Fruit fly (Drosophila melanogaster) whole organism, embryonic: ENCODE results near the gene Uba5.

Source experiments
- Antp ChIP-seq: fragments of 200-800 bp; sonication (Bioruptor generic); optimal IDR thresholded peaks from 3 replicates; lab custom pipeline; 2016; ENCODE audit warnings: missing biosample characterization, missing genetic modification characterization
- CG1024 ChIP-seq: fragments of 200-800 bp; sonication (Bioruptor generic); IDR thresholded peaks from 2 replicates; pipeline ENCODE4 v1.3.6; 2022; ENCODE audit warnings: missing biosample characterization, missing genetic modification characterization
- CG10654 ChIP-seq: fragments of 200-800 bp; sonication (Bioruptor generic); optimal IDR thresholded peaks from 2 replicates; lab custom pipeline; 2016; ENCODE audit warnings: missing biosample characterization, missing genetic modification characterization
- CG11456 ChIP-seq: fragments of 200-800 bp; sonication (Bioruptor generic); IDR thresholded peaks from 3 replicates; pipeline ENCODE4 v1.3.6; 2022; ENCODE audit warnings: missing biosample characterization, missing genetic modification characterization
- CG12744 ChIP-seq: fragments of 200-800 bp; sonication (Bioruptor generic); optimal IDR thresholded peaks from 2 replicates; lab custom pipeline; 2016; ENCODE audit warnings: missing biosample characterization, missing genetic modification characterization
- CG12942 ChIP-seq: fragments of 200-800 bp; sonication (Bioruptor generic); optimal IDR thresholded peaks from 3 replicates; lab custom pipeline; 2016; ENCODE audit warnings: missing biosample characterization, missing genetic modification characterization
- CG15269 ChIP-seq: fragments of 200-800 bp; sonication (Bioruptor generic); optimal IDR thresholded peaks from 2 replicates; lab custom pipeline; 2018; ENCODE audit warnings: missing biosample characterization, mild to moderate bottlenecking, missing genetic modification characterization, moderate library complexity
- CG1602 ChIP-seq: fragments of 200-800 bp; sonication (Bioruptor generic); optimal IDR thresholded peaks from 3 replicates; lab custom pipeline; 2016; ENCODE audit warnings: missing biosample characterization, missing genetic modification characterization
- CG1647 ChIP-seq: fragments of 200-800 bp; sonication (Bioruptor generic); optimal IDR thresholded peaks from 3 replicates; lab custom pipeline; 2016; ENCODE audit warnings: missing biosample characterization, missing genetic modification characterization
- CG17359 ChIP-seq: fragments of 200-800 bp; sonication (Bioruptor generic); optimal IDR thresholded peaks from 3 replicates; lab custom pipeline; 2018; ENCODE audit warnings: missing biosample characterization, mild to moderate bottlenecking, missing genetic modification characterization, moderate library complexity
- CG3407 ChIP-seq: fragments of 200-800 bp; sonication (Bioruptor generic); optimal IDR thresholded peaks from 2 replicates; lab custom pipeline; 2018; ENCODE audit warnings: missing biosample characterization, mild to moderate bottlenecking, missing genetic modification characterization
- CG42726 ChIP-seq: fragments of 200-800 bp; sonication (Bioruptor generic); IDR thresholded peaks from 2 replicates; pipeline ENCODE4 v1.3.6; 2022; ENCODE audit warnings: missing biosample characterization, missing genetic modification characterization; ENCODE audit not compliant: partially characterized antibody
- CG4404 ChIP-seq: fragments of 200-800 bp; sonication (Bioruptor generic); IDR thresholded peaks from 2 replicates; pipeline ENCODE4 v1.3.6; 2022; ENCODE audit warnings: missing biosample characterization, missing genetic modification characterization
- CG7357 ChIP-seq: fragments of 200-800 bp; sonication (Bioruptor generic); IDR thresholded peaks from 3 replicates; pipeline ENCODE4 v1.3.6; 2022; ENCODE audit warnings: missing biosample characterization, missing genetic modification characterization
- CG8944 ChIP-seq: fragments of 200-800 bp; sonication (Bioruptor generic); optimal IDR thresholded peaks from 3 replicates; lab custom pipeline; 2016; ENCODE audit warnings: missing biosample characterization, missing genetic modification characterization
- CoRest ChIP-seq: fragments of 200-800 bp; sonication (Bioruptor generic); optimal IDR thresholded peaks from 3 replicates; lab custom pipeline; 2018; ENCODE audit warnings: missing biosample characterization, mild to moderate bottlenecking, missing genetic modification characterization, moderate library complexity
- Deaf1 ChIP-seq: fragments of 200-800 bp; optimal IDR thresholded peaks from 3 replicates; lab custom pipeline; 2019; ENCODE audit warnings: missing biosample characterization, mild to moderate bottlenecking, missing genetic modification characterization, moderate library complexity
- Dp ChIP-seq: fragments of 200-800 bp; sonication (Bioruptor generic); optimal IDR thresholded peaks from 2 replicates; lab custom pipeline; 2018; ENCODE audit warnings: missing biosample characterization, mild to moderate bottlenecking, missing genetic modification characterization, moderate library complexity
- HLH3B ChIP-seq: fragments of 200-800 bp; sonication (Bioruptor generic); IDR thresholded peaks from 2 replicates; pipeline ENCODE4 v1.3.6; 2022; ENCODE audit warnings: missing biosample characterization, missing genetic modification characterization
- Hr78 ChIP-seq, 2 experiments: fragments of 200-800 bp in 1 of 2; fragments of >200 bp in 1 of 2; sonication (Bioruptor generic) in 1 of 2; optimal IDR thresholded peaks; 2 replicates each; lab custom pipeline; 2017 to 2019; ENCODE audit warnings: missing biosample characterization in 2 of 2, missing genetic modification characterization in 2 of 2, mild to moderate bottlenecking in 1 of 2, moderate library complexity in 1 of 2
- Kr ChIP-seq: fragments of 200-800 bp; sonication (Bioruptor generic); optimal IDR thresholded peaks from 2 replicates; lab custom pipeline; 2017; ENCODE audit warnings: missing biosample characterization, mild to moderate bottlenecking, missing genetic modification characterization
- Lhr ChIP-seq: fragments of 200-800 bp; sonication (Bioruptor generic); optimal IDR thresholded peaks from 3 replicates; lab custom pipeline; 2017; ENCODE audit warnings: mild to moderate bottlenecking, missing biosample characterization, missing genetic modification reagents, missing genetic modification characterization
- MESR4 ChIP-seq: fragments of 200-800 bp; sonication (Bioruptor generic); optimal IDR thresholded peaks from 2 replicates; lab custom pipeline; 2018; ENCODE audit warnings: missing biosample characterization, mild to moderate bottlenecking, missing genetic modification characterization, moderate library complexity
- MTF-1 ChIP-seq: fragments of 200-800 bp; sonication (Bioruptor generic); optimal IDR thresholded peaks from 2 replicates; lab custom pipeline; 2018; ENCODE audit warnings: missing biosample characterization, mild to moderate bottlenecking, missing genetic modification characterization, borderline replicate concordance
- Med ChIP-seq: fragments of 200-800 bp; sonication (Bioruptor generic); peaks from one replicate; lab custom pipeline; 2016; ENCODE audit warnings: missing biosample characterization, missing genetic modification characterization, mild to moderate bottlenecking, inconsistent platforms, moderate library complexity
- Pdp1 ChIP-seq, 2 experiments: fragments of 200-800 bp; sonication (Bioruptor generic); optimal IDR thresholded peaks; 3 replicates each; lab custom pipeline; 2016; ENCODE audit warnings: missing biosample characterization in 2 of 2, missing genetic modification characterization in 2 of 2, mild to moderate bottlenecking in 1 of 2, moderate library complexity in 1 of 2
- Tbp ChIP-seq: fragments of >200 bp; optimal IDR thresholded peaks from 2 replicates; lab custom pipeline; 2018; ENCODE audit warnings: missing biosample characterization, missing genetic modification characterization
- Vsx1 ChIP-seq: fragments of 200-800 bp; sonication (Bioruptor generic); optimal IDR thresholded peaks from 2 replicates; lab custom pipeline; 2017; ENCODE audit warnings: missing biosample characterization, mild to moderate bottlenecking, missing genetic modification characterization, missing genetic modification reagents
- abd-A ChIP-seq: fragments of 200-800 bp; sonication (Bioruptor generic); optimal IDR thresholded peaks from 3 replicates; lab custom pipeline; 2019; ENCODE audit warnings: missing biosample characterization, mild to moderate bottlenecking, missing genetic modification characterization, moderate library complexity
- ash1 ChIP-seq: fragments of 200-800 bp; sonication (Bioruptor generic); optimal IDR thresholded peaks from 2 replicates; lab custom pipeline; 2018; ENCODE audit warnings: missing biosample characterization, mild to moderate bottlenecking, missing genetic modification characterization
- btn ChIP-seq: fragments of 200-800 bp; sonication (Bioruptor generic); optimal IDR thresholded peaks from 2 replicates; lab custom pipeline; 2016; ENCODE audit warnings: missing biosample characterization, missing genetic modification characterization
- cg ChIP-seq: fragments of 200-800 bp; sonication (Bioruptor generic); optimal IDR thresholded peaks from 3 replicates; lab custom pipeline; 2019; ENCODE audit warnings: missing biosample characterization, mild to moderate bottlenecking, missing genetic modification characterization, moderate library complexity
- chinmo ChIP-seq: fragments of 200-800 bp; sonication (Bioruptor generic); IDR thresholded peaks from 4 replicates; pipeline ENCODE4 v1.3.6; 2022; ENCODE audit warnings: missing biosample characterization, missing genetic modification characterization; ENCODE audit not compliant: partially characterized antibody
- crc ChIP-seq: fragments of 200-800 bp; sonication (Bioruptor generic); optimal IDR thresholded peaks from 2 replicates; lab custom pipeline; 2016; ENCODE audit warnings: missing biosample characterization, missing genetic modification characterization
- dmrt11E ChIP-seq: fragments of 200-800 bp; sonication (Bioruptor generic); optimal IDR thresholded peaks from 3 replicates; lab custom pipeline; 2018; ENCODE audit warnings: missing biosample characterization, mild to moderate bottlenecking, missing genetic modification characterization, moderate library complexity
- fd96Cb ChIP-seq: fragments of 200-800 bp; sonication (Bioruptor generic); optimal IDR thresholded peaks from 2 replicates; lab custom pipeline; 2018; ENCODE audit warnings: missing biosample characterization, mild to moderate bottlenecking, missing genetic modification characterization, moderate library complexity
- ftz-f1 ChIP-seq: fragments of 200-800 bp; sonication (Bioruptor generic); optimal IDR thresholded peaks from 2 replicates; lab custom pipeline; 2016; ENCODE audit warnings: missing biosample characterization, missing genetic modification characterization
- inv ChIP-seq: fragments of 200-800 bp; sonication (Bioruptor generic); IDR thresholded peaks from 2 replicates; pipeline ENCODE4 v1.3.6; 2022; ENCODE audit warnings: missing biosample characterization, missing genetic modification characterization; ENCODE audit not compliant: partially characterized antibody
- ken ChIP-seq: fragments of 200-800 bp; sonication (Bioruptor generic); IDR thresholded peaks from 3 replicates; pipeline ENCODE4 v1.3.6; 2022; ENCODE audit warnings: missing biosample characterization, missing genetic modification characterization
- lbe ChIP-seq: fragments of 200-800 bp; sonication (Bioruptor generic); optimal IDR thresholded peaks from 2 replicates; lab custom pipeline; 2016; ENCODE audit warnings: missing biosample characterization, mild to moderate bottlenecking, missing genetic modification characterization
- oc ChIP-seq: fragments of 200-800 bp; sonication (Bioruptor generic); optimal IDR thresholded peaks from 2 replicates; lab custom pipeline; 2018; ENCODE audit warnings: missing biosample characterization, mild to moderate bottlenecking, missing genetic modification characterization, moderate library complexity
- otp ChIP-seq: fragments of 200-800 bp; sonication (Bioruptor generic); IDR thresholded peaks from 3 replicates; pipeline ENCODE4, ENCODE4 v1.3.6; 2022; ENCODE audit warnings: missing biosample characterization, missing genetic modification characterization
- p53 ChIP-seq: fragments of 200-800 bp; sonication (Bioruptor generic); optimal IDR thresholded peaks from 2 replicates; lab custom pipeline; 2016; ENCODE audit warnings: missing biosample characterization, missing genetic modification characterization
- prd ChIP-seq, 3 experiments: fragments of >200 bp in 2 of 3; fragments of 200-800 bp in 1 of 3; sonication (Bioruptor generic) in 1 of 3; optimal IDR thresholded peaks in 2 of 3; IDR thresholded peaks in 1 of 3; 2 replicates in 2 of 3; 3 replicates in 1 of 3; pipeline versions ENCODE4 v1.3.6 to Lab custom; 2017 to 2022; ENCODE audit warnings: missing biosample characterization in 1 of 3, missing genetic modification characterization in 1 of 3
- sd ChIP-seq: fragments of 200-800 bp; sonication (Bioruptor generic); optimal IDR thresholded peaks from 3 replicates; lab custom pipeline; 2018; ENCODE audit warnings: missing biosample characterization, mild to moderate bottlenecking, missing genetic modification characterization, moderate library complexity
- slou ChIP-seq: fragments of 200-800 bp; sonication (Bioruptor generic); optimal IDR thresholded peaks from 3 replicates; lab custom pipeline; 2016; ENCODE audit warnings: missing biosample characterization, missing genetic modification characterization
- sqz ChIP-seq: fragments of 200-800 bp; sonication (Bioruptor generic); optimal IDR thresholded peaks from 3 replicates; lab custom pipeline; 2018; ENCODE audit warnings: missing biosample characterization, mild to moderate bottlenecking, missing genetic modification characterization
- tio ChIP-seq: fragments of 200-800 bp; sonication (Bioruptor generic); optimal IDR thresholded peaks from 2 replicates; lab custom pipeline; 2017; ENCODE audit warnings: missing biosample characterization, missing genetic modification characterization, inconsistent platforms
- ttk ChIP-seq: fragments of 200-800 bp; sonication (Bioruptor generic); IDR thresholded peaks from 2 replicates; pipeline ENCODE4 v2.1.2; 2022; ENCODE audit warnings: missing biosample characterization, missing genetic modification characterization
- twi ChIP-seq: fragments of 200-800 bp; optimal IDR thresholded peaks from 2 replicates; lab custom pipeline; 2019; ENCODE audit warnings: missing biosample characterization, mild to moderate bottlenecking, missing genetic modification characterization, moderate library complexity

Uba5 gene

dm6 chrX:11515550-11515949, 32.2 kb downstream of the Uba5 start:
- TF ChIP-seq sd (tag; lab: Kevin White, UChicago) (peak; percentile 52), inv (GFP tag; lab: Robert Waterston, UW) (no peak), sqz (GFP tag; lab: Kevin White, UChicago) (peak; percentile 39), Kr (GFP tag; lab: Kevin White, UChicago) (no peak), CoRest (tag; lab: Kevin White, UChicago) (no peak), HLH3B (GFP tag; lab: Robert Waterston, UW) (no peak), Deaf1 (no peak), Hr78 (GFP tag; optimal IDR thresholded peaks at IDR 0.05; lab: Kevin White, UChicago) (peak in 1 of 2 experiments; percentile 53), ken (GFP tag; lab: Robert Waterston, UW) (no peak), crc (GFP tag; lab: Kevin White, UChicago) (no peak), cg (GFP tag; lab: Kevin White, UChicago) (peak; percentile 56), CG17359 (tag; lab: Kevin White, UChicago) (no peak), CG12942 (GFP tag; lab: Kevin White, UChicago) (no peak), chinmo (GFP tag; lab: Robert Waterston, UW) (peak; percentile 73; the same call in 1 of the 4 replicates), Pdp1 (GFP tag; optimal IDR thresholded peaks at IDR 0.05; lab: Kevin White, UChicago) (peak in 1 of 2 experiments; percentile 2), dmrt11E (no peak), CG4404 (GFP tag; lab: Robert Waterston, UW) (no peak), btn (no peak), slou (GFP tag; lab: Kevin White, UChicago) (no peak), ash1 (no peak), CG12744 (GFP tag; lab: Kevin White, UChicago) (no peak), CG1602 (GFP tag; lab: Kevin White, UChicago) (no peak), oc (tag; lab: Kevin White, UChicago) (peak; percentile 1), CG15269 (tag; lab: Kevin White, UChicago) (peak; percentile 64), CG42726 (GFP tag; lab: Robert Waterston, UW) (no peak), prd (optimal IDR thresholded peaks at IDR 0.05; lab: Kevin White, UChicago) (no peak), prd (GFP tag; IDR thresholded peaks at IDR 0.05; lab: Robert Waterston, UW) (no peak), tio (GFP tag; lab: Kevin White, UChicago) (no peak), ttk (no peak), abd-A (tag; lab: Kevin White, UChicago) (no peak), Lhr (GFP tag; lab: Kevin White, UChicago) (no peak), CG1647 (no peak), CG8944 (GFP tag; lab: Kevin White, UChicago) (no peak), fd96Cb (tag; lab: Kevin White, UChicago) (no peak), MESR4 (GFP tag; lab: Kevin White, UChicago) (no peak), CG7357 (GFP tag; lab: Robert Waterston, UW) (no peak), Antp (GFP tag; lab: Kevin White, UChicago) (no peak), p53 (GFP tag; lab: Kevin White, UChicago) (no peak), CG3407 (no peak), Dp (GFP tag; lab: Kevin White, UChicago) (no peak), Tbp (GFP tag; lab: Kevin White, UChicago) (no peak), Med (no peak), CG11456 (GFP tag; lab: Robert Waterston, UW) (no peak), CG10654 (GFP tag; lab: Kevin White, UChicago) (no peak), otp (GFP tag; lab: Robert Waterston, UW) (no peak), Vsx1 (no peak), MTF-1 (GFP tag; lab: Kevin White, UChicago) (no peak), CG1024 (GFP tag; lab: Robert Waterston, UW) (no peak), twi (tag; lab: Kevin White, UChicago) (no peak), lbe (no peak), ftz-f1 (GFP tag; lab: Kevin White, UChicago) (peak; percentile 47)
